Fruit fly (Drosophila melanogaster) whole organism, embryonic: ENCODE data around the gene asun.

Experiments used
- Antp ChIP-seq: fragments of 200-800 bp; sonication (Bioruptor generic); optimal IDR thresholded peaks from 3 replicates; lab custom pipeline; 2016; ENCODE audit warnings: missing biosample characterization, missing genetic modification characterization
- CG10979 ChIP-seq: fragments of 200-800 bp; sonication (Bioruptor generic); optimal IDR thresholded peaks from 2 replicates; lab custom pipeline; 2018; ENCODE audit warnings: missing biosample characterization, mild to moderate bottlenecking, missing genetic modification characterization, moderate library complexity
- CG11504 ChIP-seq: fragments of 200-800 bp; sonication (Bioruptor generic); optimal IDR thresholded peaks from 3 replicates; lab custom pipeline; 2019; ENCODE audit warnings: missing biosample characterization, mild to moderate bottlenecking, missing genetic modification characterization, moderate library complexity
- CG12299 ChIP-seq: fragments of 200-800 bp; sonication (Bioruptor generic); optimal IDR thresholded peaks from 2 replicates; lab custom pipeline; 2018; ENCODE audit warnings: missing biosample characterization, mild to moderate bottlenecking, missing genetic modification characterization
- CG12942 ChIP-seq: fragments of 200-800 bp; sonication (Bioruptor generic); optimal IDR thresholded peaks from 3 replicates; lab custom pipeline; 2016; ENCODE audit warnings: missing biosample characterization, missing genetic modification characterization
- CG15011 ChIP-seq: fragments of 200-800 bp; sonication (Bioruptor generic); optimal IDR thresholded peaks from 3 replicates; lab custom pipeline; 2018; ENCODE audit warnings: missing biosample characterization, mild to moderate bottlenecking, missing genetic modification characterization
- CG1529 ChIP-seq: fragments of 200-800 bp; sonication (Bioruptor generic); optimal IDR thresholded peaks from 3 replicates; lab custom pipeline; 2018; ENCODE audit warnings: missing biosample characterization, missing genetic modification characterization
- CG18764 ChIP-seq: fragments of 200-800 bp; sonication (Bioruptor generic); optimal IDR thresholded peaks from 3 replicates; lab custom pipeline; 2016; ENCODE audit warnings: missing biosample characterization, missing genetic modification characterization
- CG2875 ChIP-seq: fragments of 200-800 bp; sonication (Bioruptor generic); optimal IDR thresholded peaks from 2 replicates; lab custom pipeline; 2017; ENCODE audit warnings: missing biosample characterization, mild to moderate bottlenecking, missing genetic modification characterization, missing genetic modification reagents
- CG4617 ChIP-seq: fragments of 200-800 bp; sonication (Bioruptor generic); optimal IDR thresholded peaks from 3 replicates; lab custom pipeline; 2016; ENCODE audit warnings: missing biosample characterization, missing genetic modification characterization, borderline replicate concordance
- CG8281 ChIP-seq: fragments of 200-800 bp; sonication (Bioruptor generic); optimal IDR thresholded peaks from 2 replicates; lab custom pipeline; 2018; ENCODE audit warnings: missing biosample characterization, mild to moderate bottlenecking, missing genetic modification characterization, moderate library complexity
- CG8290 ChIP-seq, 3 experiments: fragments of 200-800 bp; sonication (Bioruptor generic); optimal IDR thresholded peaks; 2 replicates each; lab custom pipeline; 2016 to 2019; ENCODE audit warnings: missing biosample characterization in 3 of 3, missing genetic modification characterization in 3 of 3, mild to moderate bottlenecking in 2 of 3, moderate library complexity in 1 of 3
- CG8359 ChIP-seq: fragments of 200-800 bp; sonication (Bioruptor generic); optimal IDR thresholded peaks from 2 replicates; lab custom pipeline; 2017; ENCODE audit warnings: missing biosample characterization, mild to moderate bottlenecking, missing genetic modification characterization, borderline replicate concordance
- CG9797 ChIP-seq: fragments of 200-800 bp; sonication (Bioruptor generic); optimal IDR thresholded peaks from 3 replicates; lab custom pipeline; 2018; ENCODE audit warnings: missing biosample characterization, mild to moderate bottlenecking, missing genetic modification characterization
- CG9876 ChIP-seq: fragments of 200-800 bp; sonication (Bioruptor generic); optimal IDR thresholded peaks from 2 replicates; lab custom pipeline; 2016; ENCODE audit warnings: missing biosample characterization, missing genetic modification characterization
- CoRest ChIP-seq: fragments of 200-800 bp; sonication (Bioruptor generic); optimal IDR thresholded peaks from 3 replicates; lab custom pipeline; 2018; ENCODE audit warnings: missing biosample characterization, mild to moderate bottlenecking, missing genetic modification characterization, moderate library complexity
- E2f1 ChIP-seq: fragments of 200-800 bp; sonication (Bioruptor generic); IDR thresholded peaks from 2 replicates; pipeline ENCODE4 v1.3.6; 2022; ENCODE audit warnings: missing biosample characterization, missing genetic modification characterization
- ERR ChIP-seq: fragments of 200-800 bp; sonication (Bioruptor generic); optimal IDR thresholded peaks from 2 replicates; lab custom pipeline; 2016; ENCODE audit warnings: missing biosample characterization, missing genetic modification characterization
- Fer2 ChIP-seq: fragments of 200-800 bp; sonication (Bioruptor generic); optimal IDR thresholded peaks from 2 replicates; lab custom pipeline; 2018; ENCODE audit warnings: missing biosample characterization, mild to moderate bottlenecking, missing genetic modification characterization, moderate library complexity
- HHEX ChIP-seq: fragments of 200-800 bp; sonication (Bioruptor generic); optimal IDR thresholded peaks from 3 replicates; lab custom pipeline; 2017; ENCODE audit warnings: missing biosample characterization, mild to moderate bottlenecking, missing genetic modification characterization, missing genetic modification reagents
- HLH54F ChIP-seq: fragments of 200-800 bp; sonication (Bioruptor generic); optimal IDR thresholded peaks from 3 replicates; lab custom pipeline; 2016; ENCODE audit warnings: missing biosample characterization, missing genetic modification characterization
- HmgD ChIP-seq: fragments of 200-800 bp; sonication (Bioruptor generic); optimal IDR thresholded peaks from 3 replicates; lab custom pipeline; 2016; ENCODE audit warnings: missing biosample characterization, missing genetic modification characterization
- Hr78 ChIP-seq, 2 experiments: fragments of 200-800 bp in 1 of 2; fragments of >200 bp in 1 of 2; sonication (Bioruptor generic) in 1 of 2; optimal IDR thresholded peaks; 2 replicates each; lab custom pipeline; 2017 to 2019; ENCODE audit warnings: missing biosample characterization in 2 of 2, missing genetic modification characterization in 2 of 2, mild to moderate bottlenecking in 1 of 2, moderate library complexity in 1 of 2
- Kr ChIP-seq: fragments of 200-800 bp; sonication (Bioruptor generic); optimal IDR thresholded peaks from 2 replicates; lab custom pipeline; 2017; ENCODE audit warnings: missing biosample characterization, mild to moderate bottlenecking, missing genetic modification characterization
- Lim3 ChIP-seq: fragments of 200-800 bp; sonication (Bioruptor generic); IDR thresholded peaks from 2 replicates; pipeline ENCODE4 v1.3.6; 2022; ENCODE audit warnings: missing biosample characterization, missing genetic modification characterization
- Med ChIP-seq: fragments of 200-800 bp; sonication (Bioruptor generic); peaks from one replicate; lab custom pipeline; 2016; ENCODE audit warnings: missing biosample characterization, missing genetic modification characterization, mild to moderate bottlenecking, inconsistent platforms, moderate library complexity
- NfI ChIP-seq: fragments of 200-800 bp; sonication (Bioruptor generic); optimal IDR thresholded peaks from 3 replicates; lab custom pipeline; 2018; ENCODE audit warnings: missing biosample characterization, mild to moderate bottlenecking, missing genetic modification characterization, moderate library complexity
- Pdp1 ChIP-seq, 2 experiments: fragments of 200-800 bp; sonication (Bioruptor generic); optimal IDR thresholded peaks; 3 replicates each; lab custom pipeline; 2016; ENCODE audit warnings: missing biosample characterization in 2 of 2, missing genetic modification characterization in 2 of 2, mild to moderate bottlenecking in 1 of 2, moderate library complexity in 1 of 2
- Side ChIP-seq: fragments of 200-800 bp; sonication (Bioruptor generic); optimal IDR thresholded peaks from 2 replicates; lab custom pipeline; 2016; ENCODE audit warnings: missing biosample characterization, missing genetic modification characterization
- Taf1 ChIP-seq: fragments of 200-800 bp; sonication (Bioruptor generic); IDR thresholded peaks from 2 replicates; pipeline ENCODE4 v1.3.6; 2022; ENCODE audit warnings: missing biosample characterization, missing genetic modification characterization
- ac ChIP-seq: fragments of 200-800 bp; sonication (Bioruptor generic); optimal IDR thresholded peaks from 3 replicates; lab custom pipeline; 2017; ENCODE audit warnings: missing biosample characterization, mild to moderate bottlenecking, missing genetic modification characterization
- bigmax ChIP-seq: fragments of 200-800 bp; sonication (Bioruptor generic); optimal IDR thresholded peaks from 2 replicates; lab custom pipeline; 2018; ENCODE audit warnings: missing biosample characterization, mild to moderate bottlenecking, missing genetic modification characterization
- cwo ChIP-seq: fragments of 200-800 bp; sonication (Bioruptor generic); optimal IDR thresholded peaks from 3 replicates; lab custom pipeline; 2017; ENCODE audit warnings: missing biosample characterization, missing genetic modification characterization, mild to moderate bottlenecking, moderate library complexity, missing genetic modification reagents
- dan ChIP-seq: fragments of 200-800 bp; sonication (Bioruptor generic); IDR thresholded peaks from 2 replicates; pipeline ENCODE4 v1.3.6; 2022; ENCODE audit warnings: missing biosample characterization, missing genetic modification characterization
- dmrt11E ChIP-seq: fragments of 200-800 bp; sonication (Bioruptor generic); optimal IDR thresholded peaks from 3 replicates; lab custom pipeline; 2018; ENCODE audit warnings: missing biosample characterization, mild to moderate bottlenecking, missing genetic modification characterization, moderate library complexity
- dmrt99B ChIP-seq: fragments of 200-800 bp; sonication (Bioruptor generic); optimal IDR thresholded peaks from 2 replicates; lab custom pipeline; 2018; ENCODE audit warnings: missing biosample characterization, mild to moderate bottlenecking, missing genetic modification characterization, moderate library complexity
- h ChIP-seq: fragments of >200 bp; optimal IDR thresholded peaks from 2 replicates; lab custom pipeline; 2017
- ham ChIP-seq: fragments of 200-800 bp; sonication (Bioruptor generic); IDR thresholded peaks from 2 replicates; pipeline ENCODE4 v1.3.6; 2022; ENCODE audit warnings: missing biosample characterization, missing genetic modification characterization
- insv ChIP-seq, 2 experiments: fragments of 200-800 bp; sonication (Bioruptor generic); optimal IDR thresholded peaks; 3 replicates each; lab custom pipeline; 2016 to 2018; ENCODE audit warnings: missing biosample characterization in 2 of 2, missing genetic modification characterization in 2 of 2
- jumu ChIP-seq: fragments of 200-800 bp; sonication (Bioruptor generic); optimal IDR thresholded peaks from 3 replicates; lab custom pipeline; 2016; ENCODE audit warnings: missing biosample characterization, missing genetic modification characterization
- lilli ChIP-seq: fragments of 200-800 bp; sonication (Bioruptor generic); optimal IDR thresholded peaks from 3 replicates; lab custom pipeline; 2016; ENCODE audit warnings: missing biosample characterization, missing genetic modification characterization
- pum ChIP-seq: fragments of 200-800 bp; sonication (Bioruptor generic); optimal IDR thresholded peaks from 2 replicates; lab custom pipeline; 2016; ENCODE audit warnings: missing biosample characterization, missing genetic modification characterization
- sd ChIP-seq: fragments of 200-800 bp; sonication (Bioruptor generic); optimal IDR thresholded peaks from 3 replicates; lab custom pipeline; 2018; ENCODE audit warnings: missing biosample characterization, mild to moderate bottlenecking, missing genetic modification characterization, moderate library complexity
- sna ChIP-seq: fragments of 200-800 bp; sonication (Bioruptor generic); IDR thresholded peaks from 2 replicates; pipeline ENCODE4 v1.3.6; 2022; ENCODE audit warnings: missing biosample characterization, missing genetic modification characterization; ENCODE audit not compliant: partially characterized antibody
- sqz ChIP-seq: fragments of 200-800 bp; sonication (Bioruptor generic); optimal IDR thresholded peaks from 3 replicates; lab custom pipeline; 2018; ENCODE audit warnings: missing biosample characterization, mild to moderate bottlenecking, missing genetic modification characterization
- stwl ChIP-seq: fragments of 200-800 bp; sonication (Bioruptor generic); optimal IDR thresholded peaks from 3 replicates; lab custom pipeline; 2018; ENCODE audit warnings: missing biosample characterization, mild to moderate bottlenecking, missing genetic modification characterization, moderate library complexity
- trem ChIP-seq: fragments of 200-800 bp; optimal IDR thresholded peaks from 3 replicates; lab custom pipeline; 2019; ENCODE audit warnings: missing biosample characterization, mild to moderate bottlenecking, missing genetic modification characterization, moderate library complexity
- tup ChIP-seq: fragments of 200-800 bp; sonication (Bioruptor generic); optimal IDR thresholded peaks from 2 replicates; lab custom pipeline; 2016; ENCODE audit warnings: missing biosample characterization, mild to moderate bottlenecking, missing genetic modification characterization, moderate library complexity

Gene asun

DNA sequence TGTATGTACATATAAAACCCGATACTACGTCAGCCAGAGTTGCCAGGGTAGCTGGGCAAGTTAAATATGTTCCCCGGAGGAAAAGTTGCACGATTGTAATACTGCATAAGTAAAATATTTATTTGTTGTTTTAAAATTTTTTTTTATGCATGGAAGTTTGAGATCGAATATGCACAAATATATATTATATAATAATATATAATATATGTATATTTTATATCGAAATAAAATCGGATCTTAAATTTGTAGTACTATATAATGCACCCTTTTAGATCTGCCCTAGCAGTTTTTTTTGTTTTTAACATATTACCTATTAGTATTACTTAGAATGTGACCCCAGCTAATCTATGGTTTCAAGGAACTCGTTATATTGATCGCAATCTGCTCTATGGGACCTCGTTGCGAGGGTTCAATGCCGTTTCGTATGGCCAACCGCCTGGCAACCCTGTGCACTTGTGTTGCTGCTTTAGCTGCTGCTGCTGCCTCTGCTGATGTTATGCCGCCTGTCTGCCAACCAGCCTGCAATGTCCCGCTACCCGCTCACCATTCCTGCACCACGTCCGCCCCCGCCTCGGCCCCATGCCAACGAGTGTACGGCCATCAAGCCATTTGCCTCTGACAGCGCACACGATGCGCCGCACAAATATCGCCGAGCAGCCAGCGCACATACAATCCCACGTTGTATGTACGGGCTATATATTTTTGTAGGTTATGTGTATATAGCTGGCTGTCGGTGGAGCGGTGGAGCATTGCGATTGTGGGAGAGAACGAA is 27.9 kb upstream of the asun start (continued):
- no peak for TF ChIP-seq sna (GFP tag; lab: Robert Waterston, UW)
- peak; percentile 74 for TF ChIP-seq CG8359 (GFP tag; lab: Kevin White, UChicago)
- peak; percentile 79 for TF ChIP-seq ac (GFP tag; lab: Kevin White, UChicago)
- TF ChIP-seq CG12299 (tag; lab: Kevin White, UChicago), result peak; percentile 64
- TF ChIP-seq CG2875 (GFP tag; lab: Kevin White, UChicago), result peak; percentile 90
- TF ChIP-seq jumu, result peak; percentile 49
- peak; percentile 90 for TF ChIP-seq sd (tag; lab: Kevin White, UChicago)
- TF ChIP-seq Med (GFP tag; lab: Kevin White, UChicago), result peak; percentile 96
- peak; percentile 0 for TF ChIP-seq stwl
- TF ChIP-seq CG1529 (GFP tag; lab: Kevin White, UChicago), result peak; percentile 88
- TF ChIP-seq Side, result peak; percentile 4
- peak; percentile 93 for TF ChIP-seq dmrt99B (tag; lab: Kevin White, UChicago)
- TF ChIP-seq sqz (GFP tag; lab: Kevin White, UChicago), result no peak
- peak; percentile 63 for TF ChIP-seq CG12942 (GFP tag; lab: Kevin White, UChicago)
- peak; percentile 69 for TF ChIP-seq CG8281 (tag; lab: Kevin White, UChicago)
- peak; percentile 24 for TF ChIP-seq lilli (GFP tag; lab: Kevin White, UChicago)
- TF ChIP-seq E2f1 (GFP tag; lab: Robert Waterston, UW), result no peak
- TF ChIP-seq Antp, result peak; percentile 58
- peak in 1 of 2 experiments; percentile 94 for TF ChIP-seq Hr78 (GFP tag; optimal IDR thresholded peaks at IDR 0.05; lab: Kevin White, UChicago)
- TF ChIP-seq Kr, result peak; percentile 7
- peak; percentile 38 for TF ChIP-seq pum
- peak; percentile 94 for TF ChIP-seq CG11504 (tag; lab: Kevin White, UChicago)
- TF ChIP-seq HmgD (GFP tag; lab: Kevin White, UChicago), result peak; percentile 82
- peak; percentile 62 for TF ChIP-seq ERR
- no peak for TF ChIP-seq Lim3 (GFP tag; lab: Robert Waterston, UW)
- TF ChIP-seq Fer2, result peak; percentile 75
- TF ChIP-seq tup (GFP tag; lab: Kevin White, UChicago), result peak; percentile 68
- no peak for TF ChIP-seq CG9876 (GFP tag; lab: Kevin White, UChicago)
- peak; percentile 57 for TF ChIP-seq CG8290 (GFP tag; optimal IDR thresholded peaks at IDR 0.05; lab: Kevin White, UChicago)
- TF ChIP-seq CG8290 (tag; optimal IDR thresholded peaks at IDR 0.05; lab: Kevin White, UChicago), result peak; percentile 13 to 98
- TF ChIP-seq h, result no peak
- TF ChIP-seq CG9797 (GFP tag; lab: Kevin White, UChicago), result peak; percentile 6
- no peak for TF ChIP-seq ham (GFP tag; lab: Robert Waterston, UW)
- TF ChIP-seq Taf1 (GFP tag; lab: Robert Waterston, UW), result no peak
- peak; percentile 92 for TF ChIP-seq NfI (GFP tag; lab: Kevin White, UChicago)
- TF ChIP-seq dan (GFP tag; lab: Robert Waterston, UW), result no peak
- peak; percentile 39 for TF ChIP-seq CG4617 (GFP tag; lab: Kevin White, UChicago)
- TF ChIP-seq trem (tag; lab: Kevin White, UChicago), result peak; percentile 77
- peak; percentile 98 for TF ChIP-seq CoRest (tag; lab: Kevin White, UChicago)
- TF ChIP-seq CG15011 (GFP tag; lab: Kevin White, UChicago), result peak; percentile 78
- peak; percentile 92 for TF ChIP-seq HHEX
- peak in 1 of 2 experiments; percentile 80 for TF ChIP-seq insv (GFP tag; optimal IDR thresholded peaks at IDR 0.05; lab: Kevin White, UChicago)
- TF ChIP-seq bigmax (GFP tag; lab: Kevin White, UChicago), result peak; percentile 99
- peak; percentile 69 for TF ChIP-seq HLH54F (GFP tag; lab: Kevin White, UChicago)
- peak; percentile 95 for TF ChIP-seq dmrt11E
- TF ChIP-seq cwo (GFP tag; lab: Kevin White, UChicago), result peak; percentile 50
- TF ChIP-seq Pdp1 (GFP tag; optimal IDR thresholded peaks at IDR 0.05; lab: Kevin White, UChicago), result peak; percentile 48 to 98
- peak; percentile 75 for TF ChIP-seq CG18764 (GFP tag; lab: Kevin White, UChicago)
- peak; percentile 95 for TF ChIP-seq CG10979 (tag; lab: Kevin White, UChicago)
